Worm (Caenorhabditis elegans): ENCODE data around the gene R12C12.7.
A peak's percentile ranks its signal among the peaks of the same experiment; 100 is the strongest.

Gene R12C12.7

DNA sequence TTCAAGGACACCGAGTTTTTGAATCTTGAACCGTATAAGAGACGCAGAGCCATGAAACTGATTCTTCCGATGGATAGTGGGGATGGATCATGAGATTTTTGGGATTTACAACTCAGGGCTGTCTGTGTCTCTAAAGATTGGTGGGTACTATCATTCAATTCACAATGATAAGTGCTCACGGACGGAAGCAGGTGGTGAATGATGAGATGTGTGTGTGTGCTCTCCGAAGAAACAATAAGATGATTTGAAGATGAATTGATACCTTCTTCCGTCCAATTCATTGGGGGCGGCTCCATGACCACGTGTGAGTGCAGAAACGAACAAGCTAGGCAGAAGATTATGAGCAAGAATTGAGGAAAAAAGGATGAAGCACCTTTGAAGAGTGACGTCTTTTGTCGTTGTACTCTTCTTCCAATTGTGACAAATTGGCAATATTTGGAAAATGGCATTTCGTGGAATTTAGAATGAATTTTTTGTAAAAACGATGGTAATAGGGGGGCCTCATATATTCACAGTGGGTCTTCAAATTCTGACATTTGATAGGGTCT is 27.1 kb downstream of the R12C12.7 start:
- TF ChIP-seq nhr-47 (tag; optimal IDR thresholded peaks at IDR 0.05) (peak; percentile 3), swsn-7 (tag; optimal IDR thresholded peaks at IDR 0.05) (peak; percentile 12), nhr-19 (GFP tag; conservative IDR thresholded peaks at IDR 0.05) (peak; percentile 38; the same call in 1 of the 2 replicates), lsy-2 (tag; optimal IDR thresholded peaks at IDR 0.05) (peak; percentile 3 to 51), rnt-1 (tag; optimal IDR thresholded peaks at IDR 0.05) (peak; percentile 66), dsc-1 (tag; optimal IDR thresholded peaks at IDR 0.05) (peak; percentile 75), nhr-20 (tag; optimal IDR thresholded peaks at IDR 0.05) (peak; percentile 31), efl-1 (optimal IDR thresholded peaks at IDR 0.05) (peak; percentile 12 to 20), efl-1 (GFP tag; optimal IDR thresholded peaks at IDR 0.05 in 1 of 2) (peak in 1 of 2 experiments; percentile 84), ama-1 (optimal IDR thresholded peaks at IDR 0.05) (no peak), lin-14 (GFP tag; optimal IDR thresholded peaks at IDR 0.05) (peak; percentile 86), unc-86 (tag; optimal IDR thresholded peaks at IDR 0.05) (no peak), efl-3 (GFP tag; optimal IDR thresholded peaks at IDR 0.05) (no peak), lin-39 (tag; optimal IDR thresholded peaks at IDR 0.05) (peak; percentile 19), lin-13 (GFP tag; optimal IDR thresholded peaks at IDR 0.05) (no peak), nhr-12 (tag; optimal IDR thresholded peaks at IDR 0.05) (no peak), snu-23 (GFP tag; optimal IDR thresholded peaks at IDR 0.05) (peak; percentile 46), mdl-1 (tag; optimal IDR thresholded peaks at IDR 0.05) (peak in 1 of 2 experiments; percentile 32), tbx-2 (tag; optimal IDR thresholded peaks at IDR 0.05) (no peak), alr-1 (tag; optimal IDR thresholded peaks at IDR 0.05; ENCODE audit: borderline replicate concordance) (no peak), unc-130 (tag; optimal IDR thresholded peaks at IDR 0.05) (peak; percentile 7), nhr-71 (tag; optimal IDR thresholded peaks at IDR 0.05) (peak; percentile 80), fkh-8 (tag; optimal IDR thresholded peaks at IDR 0.05) (no peak)

DNA sequence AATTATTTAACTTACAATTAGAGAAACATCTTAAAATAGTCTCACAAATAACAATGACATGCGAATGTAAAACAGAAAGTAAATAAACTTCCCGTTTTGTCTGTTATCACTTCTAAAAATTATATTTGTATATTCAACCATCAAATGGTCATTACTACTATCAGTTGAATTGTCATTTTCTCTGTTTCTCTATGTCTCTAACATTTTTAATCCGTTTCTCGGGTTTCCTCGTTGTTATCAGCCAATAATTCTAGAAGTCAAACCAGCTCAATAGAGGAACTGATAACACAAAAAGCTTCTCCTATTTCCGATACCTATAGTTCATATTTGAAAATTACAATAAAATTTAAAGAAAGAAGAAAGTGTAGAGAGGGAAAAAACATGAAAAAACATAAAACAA is 29.1 kb downstream of the R12C12.7 start:
- no peak for TF ChIP-seq swsn-7 (tag; optimal IDR thresholded peaks at IDR 0.05)
- no peak for TF ChIP-seq unc-98 (GFP tag; IDR thresholded peaks at IDR 0.05)
- no peak for TF ChIP-seq efl-1 (optimal IDR thresholded peaks at IDR 0.05)
- peak in 1 of 2 experiments; percentile 73 for TF ChIP-seq efl-1 (GFP tag; optimal IDR thresholded peaks at IDR 0.05 in 1 of 2)
- peak; percentile 74 for TF ChIP-seq tlp-1 (tag; optimal IDR thresholded peaks at IDR 0.05)
- no peak for TF ChIP-seq lin-13 (GFP tag; optimal IDR thresholded peaks at IDR 0.05)
- TF ChIP-seq hlh-4 (tag; optimal IDR thresholded peaks at IDR 0.05) = no peak
- TF ChIP-seq jun-1 (tag; optimal IDR thresholded peaks at IDR 0.05) = peak; percentile 55
- TF ChIP-seq nhr-84 (tag; optimal IDR thresholded peaks at IDR 0.05) = no peak
- peak; percentile 93 for TF ChIP-seq pqm-1 (tag; optimal IDR thresholded peaks at IDR 0.05)
- TF ChIP-seq Y116A8C.19 (tag; optimal IDR thresholded peaks at IDR 0.05; ENCODE audit: borderline replicate concordance) = no peak
- peak; percentile 43 for TF ChIP-seq nhr-90 (tag; optimal IDR thresholded peaks at IDR 0.05; ENCODE audit: poor library complexity)
- peak; percentile 42 for TF ChIP-seq nhr-20 (tag; optimal IDR thresholded peaks at IDR 0.05)
- TF ChIP-seq ztf-11 (tag; optimal IDR thresholded peaks at IDR 0.05) = no peak
- no peak for TF ChIP-seq C16A3.4 (tag; optimal IDR thresholded peaks at IDR 0.05)
- TF ChIP-seq lir-3 (tag; optimal IDR thresholded peaks at IDR 0.05; ENCODE audit: poor library complexity) = no peak
- TF ChIP-seq skn-1 (tag; optimal IDR thresholded peaks at IDR 0.05) = no peak
- TF ChIP-seq lin-14 (GFP tag; optimal IDR thresholded peaks at IDR 0.05) = peak; percentile 56
- no peak for TF ChIP-seq grh-1 (GFP tag; IDR thresholded peaks at IDR 0.05)
- TF ChIP-seq elt-2 (tag; optimal IDR thresholded peaks at IDR 0.05) = peak; percentile 100
- no peak for TF ChIP-seq lin-35 (GFP tag; optimal IDR thresholded peaks at IDR 0.05)
- TF ChIP-seq nhr-19 (GFP tag; conservative IDR thresholded peaks at IDR 0.05) = no peak
- no peak for TF ChIP-seq ztf-4 (tag; optimal IDR thresholded peaks at IDR 0.05)
- no peak for TF ChIP-seq aha-1 (tag; optimal IDR thresholded peaks at IDR 0.05)
- no peak for TF ChIP-seq nhr-12 (tag; optimal IDR thresholded peaks at IDR 0.05)
- TF ChIP-seq lsy-2 (tag; optimal IDR thresholded peaks at IDR 0.05) = peak in 1 of 2 experiments; percentile 36
- peak; percentile 56 for TF ChIP-seq nhr-71 (tag; optimal IDR thresholded peaks at IDR 0.05)
- no peak for TF ChIP-seq fkh-8 (tag; optimal IDR thresholded peaks at IDR 0.05)
- no peak for TF ChIP-seq ces-1 (GFP tag; optimal IDR thresholded peaks at IDR 0.05)
